Worm (Caenorhabditis elegans) whole organism, early embryonic: ENCODE data around the gene pdtf-1.

ENCODE experiments used
- B0310.2 ChIP-seq: sonication (generic microtip); optimal IDR thresholded peaks from 2 replicates; lab custom pipeline; 2016; ENCODE audit warnings: mild to moderate bottlenecking, missing genetic modification characterization, missing compliant biosample characterization
- aly-1 ChIP-seq: sonication (generic microtip); optimal IDR thresholded peaks from 2 replicates; lab custom pipeline; 2016; ENCODE audit warnings: missing genetic modification characterization, missing compliant biosample characterization
- ama-1 ChIP-seq: fragments of 150-350 bp; optimal IDR thresholded peaks from 2 replicates; lab custom pipeline; 2014
- ceh-36 ChIP-seq: sonication (generic microtip); optimal IDR thresholded peaks from 2 replicates; lab custom pipeline; 2016; ENCODE audit warnings: missing genetic modification characterization, inconsistent platforms, missing compliant biosample characterization
- ets-7 ChIP-seq: sonication (generic microtip); optimal IDR thresholded peaks from 2 replicates; lab custom pipeline; 2016; ENCODE audit warnings: missing genotype, missing genetic modification characterization, missing compliant biosample characterization
- flt-1 ChIP-seq: fragments of 200-800 bp; sonication (Bioruptor generic); IDR thresholded peaks from 2 replicates; pipeline ENCODE4 v1.3.6; 2022; ENCODE audit warnings: missing genetic modification characterization, missing compliant biosample characterization
- pes-1 ChIP-seq: fragments of 200-800 bp; sonication (Bioruptor generic); IDR thresholded peaks from 2 replicates; pipeline ENCODE4 v1.3.6; 2022; ENCODE audit warnings: missing genetic modification reagents, missing genetic modification characterization, missing compliant biosample characterization
- tbx-11 ChIP-seq: fragments of 200-800 bp; sonication (Bioruptor generic); IDR thresholded peaks from 2 replicates; pipeline ENCODE4 v1.3.6; 2022; ENCODE audit warnings: missing genetic modification characterization, missing compliant biosample characterization

DNA sequence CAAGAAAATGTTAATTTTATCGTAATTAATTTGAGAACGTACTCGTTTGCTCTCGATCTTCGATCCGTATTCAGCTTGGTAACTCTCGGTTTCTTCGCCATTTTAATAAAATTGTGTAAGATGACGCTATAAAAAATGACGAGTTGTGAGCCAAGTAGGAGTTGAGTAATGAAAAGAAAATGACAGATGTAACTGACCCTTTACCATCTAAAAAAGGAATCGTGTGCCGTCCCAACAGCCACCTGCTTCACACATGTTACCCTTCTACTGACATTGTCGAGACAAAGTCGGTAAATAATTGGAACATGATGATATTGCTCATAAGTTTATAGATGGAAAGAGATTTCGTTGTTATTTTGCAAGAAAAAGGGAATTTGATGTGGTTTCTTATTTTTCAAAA is 46.5 kb downstream of the pdtf-1 start, which contains the start of gene hlh-12:
- no peak for TF ChIP-seq pes-1 (GFP tag; lab: Robert Waterston, UW)
- TF ChIP-seq ceh-36 (tag; lab: Kevin White, UChicago), result no peak
- TF ChIP-seq flt-1 (GFP tag; lab: Robert Waterston, UW), result no peak
- TF ChIP-seq B0310.2 (tag; lab: Kevin White, UChicago), result no peak
- TF ChIP-seq aly-1 (tag; lab: Kevin White, UChicago), result no peak
- TF ChIP-seq tbx-11, result no peak
- no peak for TF ChIP-seq ets-7 (tag; lab: Kevin White, UChicago)
- TF ChIP-seq ama-1 (lab: Kevin White, UChicago), result no peak
